Worm (Caenorhabditis elegans) whole organism, mixed stage, embryonic: ENCODE measurements around the gene F58H7.5.
"Not testable (repeated sequence)": the region's sequence is repeated elsewhere in the genome, so short reads cannot be mapped to it uniquely, and the experiment has no call there.

Experiments used
- bed-3 ChIP-seq: fragments of 200-800 bp; sonication (Bioruptor generic); optimal IDR thresholded peaks from 3 replicates; lab custom pipeline; 2018; ENCODE audit warnings: mild to moderate bottlenecking, missing genetic modification characterization, moderate library complexity, missing compliant biosample characterization
- blmp-1 ChIP-seq: fragments of 150-350 bp; optimal IDR thresholded peaks from 2 replicates; lab custom pipeline; 2014; ENCODE audit warnings: missing biosample characterization, missing genetic modification characterization
- ceh-43 ChIP-seq: fragments of 200-800 bp; sonication (Bioruptor generic); optimal IDR thresholded peaks from 2 replicates; lab custom pipeline; 2018; ENCODE audit warnings: mild to moderate bottlenecking, missing genetic modification characterization, moderate library complexity, missing compliant biosample characterization
- ces-1 ChIP-seq: fragments of 150-350 bp; optimal IDR thresholded peaks from 2 replicates; lab custom pipeline; 2014; ENCODE audit warnings: missing biosample characterization, missing genetic modification reagents, missing genetic modification characterization
- cnd-1 ChIP-seq: fragments of 200-800 bp; sonication (Bioruptor generic); optimal IDR thresholded peaks from 2 replicates; lab custom pipeline; 2018; ENCODE audit warnings: mild to moderate bottlenecking, missing genetic modification characterization, missing compliant biosample characterization
- drap-1 ChIP-seq: fragments of 200-800 bp; sonication (Bioruptor generic); optimal IDR thresholded peaks from 3 replicates; lab custom pipeline; 2018; ENCODE audit warnings: mild to moderate bottlenecking, missing genetic modification characterization, missing compliant biosample characterization
- elt-1 ChIP-seq: sonication (generic microtip); optimal IDR thresholded peaks from 2 replicates; lab custom pipeline; 2017; ENCODE audit warnings: missing genetic modification characterization, mild to moderate bottlenecking, missing compliant biosample characterization, antibody characterized with exemption, moderate library complexity, borderline replicate concordance; ENCODE audit not compliant: insufficient read depth
- elt-3 ChIP-seq: fragments of 150-350 bp; optimal IDR thresholded peaks from 2 replicates; lab custom pipeline; 2014; ENCODE audit warnings: missing biosample characterization, missing genetic modification characterization
- flh-1 ChIP-seq: fragments of 200-800 bp; sonication (Bioruptor generic); optimal IDR thresholded peaks from 2 replicates; lab custom pipeline; 2018; ENCODE audit warnings: mild to moderate bottlenecking, missing genetic modification characterization, moderate library complexity, missing compliant biosample characterization
- hlh-1 ChIP-seq: fragments of 150-350 bp; optimal IDR thresholded peaks from 2 replicates; lab custom pipeline; 2014; ENCODE audit warnings: missing biosample characterization, missing genetic modification reagents, missing genetic modification characterization
- lin-13 ChIP-seq: fragments of 150-350 bp; optimal IDR thresholded peaks from 2 replicates; lab custom pipeline; 2014; ENCODE audit warnings: missing biosample characterization, missing genetic modification characterization
- lin-32 ChIP-seq: fragments of 200-800 bp; sonication (Bioruptor generic); optimal IDR thresholded peaks from 2 replicates; lab custom pipeline; 2018; ENCODE audit warnings: mild to moderate bottlenecking, missing genetic modification characterization, missing compliant biosample characterization
- lsy-2 ChIP-seq: fragments of 150-350 bp; optimal IDR thresholded peaks from 2 replicates; lab custom pipeline; 2014; ENCODE audit warnings: missing biosample characterization, missing genetic modification characterization
- mep-1 ChIP-seq: fragments of 150-350 bp; optimal IDR thresholded peaks from 2 replicates; lab custom pipeline; 2017; ENCODE audit warnings: missing biosample characterization, missing genetic modification reagents, missing genetic modification characterization, inconsistent platforms
- mls-2 ChIP-seq: sonication (generic microtip); optimal IDR thresholded peaks from 2 replicates; lab custom pipeline; 2016; ENCODE audit warnings: mild to moderate bottlenecking, missing genetic modification characterization, moderate library complexity, missing compliant biosample characterization
- nhr-12 ChIP-seq: fragments of 150-350 bp; optimal IDR thresholded peaks from 2 replicates; lab custom pipeline; 2014; ENCODE audit warnings: missing biosample characterization, missing genetic modification characterization
- nhr-2 ChIP-seq: fragments of 150-350 bp; optimal IDR thresholded peaks from 2 replicates; lab custom pipeline; 2014; ENCODE audit warnings: missing biosample characterization, missing genetic modification characterization
- nhr-28 ChIP-seq: fragments of 150-350 bp; optimal IDR thresholded peaks from 2 replicates; lab custom pipeline; 2014; ENCODE audit warnings: missing biosample characterization, missing genetic modification characterization
- nhr-76 ChIP-seq: sonication (generic microtip); optimal IDR thresholded peaks from 2 replicates; lab custom pipeline; 2017; ENCODE audit warnings: missing biosample characterization, missing genetic modification characterization
- pha-4 ChIP-seq: fragments of 150-350 bp; optimal IDR thresholded peaks from 2 replicates; lab custom pipeline; 2018; ENCODE audit warnings: missing biosample characterization, missing genetic modification reagents, missing genetic modification characterization
- sem-2 ChIP-seq: fragments of 200-800 bp; sonication (Bioruptor generic); optimal IDR thresholded peaks from 2 replicates; lab custom pipeline; 2018; ENCODE audit warnings: mild to moderate bottlenecking, missing genetic modification characterization, missing compliant biosample characterization
- snpc-4 ChIP-seq: fragments of 150-350 bp; optimal IDR thresholded peaks from 2 replicates; lab custom pipeline; 2014; ENCODE audit warnings: missing biosample characterization, missing genetic modification characterization
- tbx-8 ChIP-seq: fragments of 200-800 bp; sonication (Bioruptor generic); optimal IDR thresholded peaks from 2 replicates; lab custom pipeline; 2018; ENCODE audit warnings: mild to moderate bottlenecking, missing genetic modification characterization, moderate library complexity, missing compliant biosample characterization
- unc-39 ChIP-seq: fragments of 150-350 bp; optimal IDR thresholded peaks from 2 replicates; lab custom pipeline; 2014; ENCODE audit warnings: missing biosample characterization, missing genetic modification characterization
- unc-62 ChIP-seq: fragments of 150-350 bp; optimal IDR thresholded peaks from 2 replicates; lab custom pipeline; 2014; ENCODE audit warnings: missing biosample characterization, missing genetic modification reagents, missing genetic modification characterization
- zip-8 ChIP-seq: fragments of 150-350 bp; optimal IDR thresholded peaks from 2 replicates; lab custom pipeline; 2014; ENCODE audit warnings: missing biosample characterization, missing genetic modification characterization
- ztf-11 ChIP-seq: fragments of 150-350 bp; optimal IDR thresholded peaks from 2 replicates; lab custom pipeline; 2014; ENCODE audit warnings: missing biosample characterization, missing genetic modification characterization

Gene F58H7.5

DNA sequence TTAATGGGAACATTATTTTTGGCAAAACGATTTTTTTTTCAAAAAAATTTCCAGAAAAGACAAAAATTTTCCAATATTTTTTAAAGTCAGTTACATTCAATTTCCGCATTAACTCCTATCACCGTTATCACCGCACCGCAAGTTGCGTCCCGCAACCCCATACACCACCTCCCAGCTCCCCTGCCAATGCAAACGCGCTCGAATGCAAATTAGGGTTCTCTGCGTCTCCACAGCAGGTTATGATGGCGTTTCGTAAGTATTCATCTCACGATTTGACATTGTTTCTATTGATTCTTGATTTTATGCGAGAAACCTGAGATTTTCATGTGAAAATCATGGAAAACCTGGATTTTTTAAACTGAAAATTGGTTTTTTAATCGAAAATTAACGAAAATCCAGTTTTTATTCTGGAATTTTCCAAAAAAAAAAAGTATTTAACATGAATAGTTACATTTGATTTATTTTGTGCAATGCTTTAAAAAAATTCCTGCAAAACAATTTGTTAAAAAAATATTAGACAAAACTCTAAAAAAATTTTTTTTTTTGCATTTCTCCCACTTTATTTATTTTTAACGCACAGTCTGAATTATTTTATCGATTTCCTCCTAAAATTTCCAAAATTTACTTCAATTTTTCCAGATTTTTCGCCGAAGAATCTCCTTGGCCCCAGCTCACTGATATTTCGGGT, 34.9 kb upstream of the F58H7.5 start, which contains the start of gene mak-2 (continued):
- no peak for TF ChIP-seq lin-32 (GFP tag; lab: Kevin White, UChicago)

- not testable (repeated sequence) for TF ChIP-seq ces-1 (GFP tag; lab: Kevin White, UChicago); pha-4; mls-2 (tag; lab: Kevin White, UChicago)
These were observed 14.8 kb upstream of the F58H7.5 start, which contains the start of gene fbxc-12 for ce11 chrIV:904963-905362. fbxc-12 (plus strand) TSS chrIV:905263.

DNA sequence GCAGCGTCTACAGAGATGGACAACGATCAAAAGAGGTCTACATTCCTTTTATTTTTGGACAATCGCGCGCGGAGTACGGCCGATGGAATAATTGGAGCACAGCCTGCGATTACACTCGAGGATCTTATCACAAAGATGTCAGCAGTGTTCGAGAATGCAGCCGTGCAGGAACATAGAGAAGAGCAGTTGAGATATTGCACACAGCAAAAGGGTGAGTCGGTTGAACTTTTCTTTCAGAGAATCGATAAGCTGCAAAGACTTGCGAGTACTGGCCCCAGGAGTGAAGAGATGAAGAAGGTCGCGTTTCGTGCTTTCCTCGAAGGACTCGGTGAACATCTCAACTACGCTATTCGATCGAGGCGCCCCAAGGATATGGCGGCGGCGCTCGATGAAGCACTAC, 4.9 kb upstream of the F58H7.5 start:
- TF ChIP-seq unc-62 (GFP tag; lab: Kevin White, UChicago) (no peak), unc-39 (tag; lab: Kevin White, UChicago) (no peak), tbx-8 (no peak), cnd-1 (tag; lab: Kevin White, UChicago) (no peak)
- TF ChIP-seq, all 35 proteins: peak for 0

DNA sequence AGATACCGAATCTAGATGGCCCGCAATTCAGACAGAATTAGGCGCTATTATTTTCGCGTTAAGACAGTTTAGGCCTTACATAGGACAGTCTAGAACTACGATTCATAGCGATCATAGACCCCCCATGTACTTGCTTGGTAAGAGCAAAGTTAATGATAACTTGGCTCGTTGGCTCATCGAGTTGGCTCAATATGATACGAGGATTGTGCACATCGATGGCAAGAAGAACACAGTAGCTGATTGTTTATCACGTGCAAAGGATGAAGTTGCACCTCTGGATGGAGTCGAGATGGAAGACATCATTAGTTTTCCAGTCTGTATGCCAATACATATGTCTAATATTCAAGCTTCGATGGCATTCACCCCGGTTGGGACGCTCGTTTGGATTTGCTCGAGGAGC, 2.1 kb upstream of the F58H7.5 start:
- TF ChIP-seq nhr-2 (tag; lab: Kevin White, UChicago): no peak
- no peak for TF ChIP-seq cnd-1 (tag; lab: Kevin White, UChicago)

DNA sequence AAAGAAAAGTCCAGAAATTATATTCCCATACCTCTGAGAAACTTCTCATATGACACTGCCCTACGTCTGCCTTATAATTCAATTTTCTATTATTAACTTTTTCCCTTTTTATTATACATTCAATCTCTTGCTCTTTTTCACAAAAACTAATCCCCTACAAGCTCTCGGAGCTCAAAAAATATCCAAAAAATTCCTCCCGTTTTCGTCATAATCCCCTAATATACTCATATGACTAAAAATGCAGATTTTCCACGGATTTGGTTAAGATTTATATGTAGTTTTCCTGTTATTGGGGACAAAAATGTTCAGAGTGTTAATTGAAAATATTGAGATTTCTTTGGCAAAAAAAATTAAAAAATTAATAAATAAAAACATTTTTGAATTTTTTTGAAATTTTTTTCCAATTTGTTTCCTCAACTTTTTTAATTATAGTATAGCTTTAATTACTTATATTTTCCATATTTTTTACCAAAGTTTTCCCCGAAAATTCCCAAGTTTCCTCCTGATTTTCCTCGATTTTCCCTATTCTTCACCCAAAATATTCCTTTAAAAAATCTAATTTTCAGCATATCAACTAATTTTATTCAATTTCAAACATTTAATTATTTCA, 4.6 kb downstream of the F58H7.5 start, which contains the start of gene lgc-30:
TSS of gene lgc-30 (plus strand) at position 560 of the 610 bp plus-strand sequence.
- TF ChIP-seq nhr-28 (tag; lab: Kevin White, UChicago): no peak
- no peak for TF ChIP-seq ztf-11 (tag; lab: Kevin White, UChicago)
- TF ChIP-seq nhr-76 (tag; lab: Kevin White, UChicago): no peak
- TF ChIP-seq unc-62 (GFP tag; lab: Kevin White, UChicago): no peak
- TF ChIP-seq snpc-4 (tag; lab: Kevin White, UChicago): no peak
- no peak for TF ChIP-seq pha-4
- TF ChIP-seq blmp-1 (tag; lab: Kevin White, UChicago): no peak
- no peak for TF ChIP-seq ceh-43 (GFP tag; lab: Kevin White, UChicago)
- no peak for TF ChIP-seq nhr-2 (tag; lab: Kevin White, UChicago)
- no peak for TF ChIP-seq lsy-2 (tag; lab: Kevin White, UChicago)
- TF ChIP-seq flh-1: no peak
- TF ChIP-seq drap-1 (GFP tag; lab: Kevin White, UChicago): no peak
- no peak for TF ChIP-seq lin-32 (GFP tag; lab: Kevin White, UChicago)
- no peak for TF ChIP-seq unc-39 (tag; lab: Kevin White, UChicago)
- no peak for TF ChIP-seq sem-2 (GFP tag; lab: Kevin White, UChicago)
- TF ChIP-seq elt-1 (tag; lab: Kevin White, UChicago): no peak
- no peak for TF ChIP-seq lin-13 (tag; lab: Kevin White, UChicago)

DNA sequence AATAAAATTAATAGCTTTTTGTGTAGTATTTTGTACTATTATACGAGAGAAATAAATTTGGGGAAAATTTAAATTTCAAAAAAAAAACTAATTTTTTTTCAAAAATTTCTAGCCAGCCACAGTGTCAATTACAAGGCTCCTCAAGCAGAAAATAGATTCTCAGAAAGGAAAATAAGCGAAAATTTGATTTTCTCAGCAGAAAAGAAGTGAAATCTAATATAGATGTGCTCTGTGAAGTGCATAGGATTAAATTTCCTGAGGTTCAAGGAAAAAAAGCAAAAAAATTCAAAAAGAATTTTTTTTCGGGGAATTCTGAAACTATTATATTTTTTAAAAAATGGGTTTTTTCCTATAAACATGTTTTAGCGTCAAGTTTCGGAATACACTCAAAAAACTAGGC, 7.7 kb downstream of the F58H7.5 start:
- TF ChIP-seq unc-62 (GFP tag; lab: Kevin White, UChicago): no peak
- no peak for TF ChIP-seq ceh-43 (GFP tag; lab: Kevin White, UChicago)
- no peak for TF ChIP-seq drap-1 (GFP tag; lab: Kevin White, UChicago)
- TF ChIP-seq nhr-2 (tag; lab: Kevin White, UChicago): no peak
- no peak for TF ChIP-seq nhr-12
- TF ChIP-seq lin-32 (GFP tag; lab: Kevin White, UChicago): no peak
- TF ChIP-seq ces-1 (GFP tag; lab: Kevin White, UChicago): peak; percentile 77

- TF ChIP-seq zip-8 (tag; lab: Kevin White, UChicago) (no peak), elt-3 (tag; lab: Kevin White, UChicago) (no peak), lin-13 (tag; lab: Kevin White, UChicago) (no peak), nhr-2 (tag; lab: Kevin White, UChicago) (no peak), tbx-8 (no peak), bed-3 (GFP tag; lab: Kevin White, UChicago) (no peak), ztf-11 (tag; lab: Kevin White, UChicago) (no peak), cnd-1 (tag; lab: Kevin White, UChicago) (no peak), drap-1 (GFP tag; lab: Kevin White, UChicago) (no peak), nhr-28 (tag; lab: Kevin White, UChicago) (no peak), hlh-1 (tag; lab: Kevin White, UChicago) (no peak), mls-2 (tag; lab: Kevin White, UChicago) (no peak), ceh-43 (GFP tag; lab: Kevin White, UChicago) (no peak), mep-1 (tag; lab: Kevin White, UChicago) (no peak), elt-1 (tag; lab: Kevin White, UChicago) (no peak)
- TF ChIP-seq, all 35 proteins: peak for 0
These were observed 15.9 kb downstream of the F58H7.5 start, which contains the start of gene F58H7.1 for ce11 chrIV:935725-936124. F58H7.1 (minus strand) TSS chrIV:935825.
